Fruit fly (Drosophila melanogaster) whole organism, embryonic: Measurements from ENCODE around the gene Fnta.

Source experiments
- Awh ChIP-seq: fragments of 200-800 bp; sonication (Bioruptor generic); IDR thresholded peaks from 2 replicates; pipeline ENCODE4, ENCODE4 v1.3.6; 2022; ENCODE audit warnings: missing biosample characterization, missing genetic modification characterization
- CG10654 ChIP-seq: fragments of 200-800 bp; sonication (Bioruptor generic); optimal IDR thresholded peaks from 2 replicates; lab custom pipeline; 2016; ENCODE audit warnings: missing biosample characterization, missing genetic modification characterization
- CG11504 ChIP-seq: fragments of 200-800 bp; sonication (Bioruptor generic); optimal IDR thresholded peaks from 3 replicates; lab custom pipeline; 2019; ENCODE audit warnings: missing biosample characterization, mild to moderate bottlenecking, missing genetic modification characterization, moderate library complexity
- CG12391 ChIP-seq: fragments of 200-800 bp; sonication (Bioruptor generic); optimal IDR thresholded peaks from 3 replicates; lab custom pipeline; 2018; ENCODE audit warnings: missing biosample characterization, mild to moderate bottlenecking, missing genetic modification characterization, moderate library complexity
- CG12659 ChIP-seq: fragments of 200-800 bp; sonication (Bioruptor generic); optimal IDR thresholded peaks from 3 replicates; lab custom pipeline; 2017; ENCODE audit warnings: mild to moderate bottlenecking, missing biosample characterization, missing genetic modification reagents, missing genetic modification characterization
- CG12942 ChIP-seq: fragments of 200-800 bp; sonication (Bioruptor generic); optimal IDR thresholded peaks from 3 replicates; lab custom pipeline; 2016; ENCODE audit warnings: missing biosample characterization, missing genetic modification characterization
- CG15479 ChIP-seq: fragments of 200-800 bp; sonication (Bioruptor generic); optimal IDR thresholded peaks from 3 replicates; lab custom pipeline; 2019; ENCODE audit warnings: missing biosample characterization, mild to moderate bottlenecking, missing genetic modification characterization, moderate library complexity
- CG1603 ChIP-seq: fragments of 200-800 bp; sonication (Bioruptor generic); optimal IDR thresholded peaks from 2 replicates; lab custom pipeline; 2019; ENCODE audit warnings: missing biosample characterization, mild to moderate bottlenecking, missing genetic modification characterization, moderate library complexity
- CG1792 ChIP-seq: fragments of 200-800 bp; sonication (Bioruptor generic); optimal IDR thresholded peaks from 2 replicates; lab custom pipeline; 2016; ENCODE audit warnings: missing biosample characterization, missing genetic modification characterization
- CG2120 ChIP-seq: fragments of 200-800 bp; sonication (Bioruptor generic); optimal IDR thresholded peaks from 3 replicates; lab custom pipeline; 2016; ENCODE audit warnings: missing biosample characterization, missing genetic modification characterization
- CG30403 ChIP-seq: fragments of 200-800 bp; sonication (Bioruptor generic); optimal IDR thresholded peaks from 3 replicates; lab custom pipeline; 2016; ENCODE audit warnings: missing biosample characterization, missing genetic modification characterization
- CG31388 ChIP-seq: fragments of 200-800 bp; sonication (Bioruptor generic); optimal IDR thresholded peaks from 2 replicates; lab custom pipeline; 2016; ENCODE audit warnings: missing biosample characterization, missing genetic modification characterization
- CG34224 ChIP-seq: fragments of 200-800 bp; sonication (Bioruptor generic); IDR thresholded peaks from 3 replicates; pipeline ENCODE4 v1.3.6; 2022; ENCODE audit warnings: missing biosample characterization, missing genetic modification characterization; ENCODE audit not compliant: partially characterized antibody
- CG42726 ChIP-seq: fragments of 200-800 bp; sonication (Bioruptor generic); IDR thresholded peaks from 2 replicates; pipeline ENCODE4 v1.3.6; 2022; ENCODE audit warnings: missing biosample characterization, missing genetic modification characterization; ENCODE audit not compliant: partially characterized antibody
- CG7928 ChIP-seq: fragments of 200-800 bp; sonication (Bioruptor generic); optimal IDR thresholded peaks from 2 replicates; lab custom pipeline; 2017; ENCODE audit warnings: missing biosample characterization, mild to moderate bottlenecking, missing genetic modification characterization
- CG8924 ChIP-seq: fragments of 200-800 bp; optimal IDR thresholded peaks from 3 replicates; lab custom pipeline; 2019; ENCODE audit warnings: missing biosample characterization, mild to moderate bottlenecking, missing genetic modification characterization, moderate library complexity
- CG8944 ChIP-seq: fragments of 200-800 bp; sonication (Bioruptor generic); optimal IDR thresholded peaks from 3 replicates; lab custom pipeline; 2016; ENCODE audit warnings: missing biosample characterization, missing genetic modification characterization
- CoRest ChIP-seq: fragments of 200-800 bp; sonication (Bioruptor generic); optimal IDR thresholded peaks from 3 replicates; lab custom pipeline; 2018; ENCODE audit warnings: missing biosample characterization, mild to moderate bottlenecking, missing genetic modification characterization, moderate library complexity
- E2f2 ChIP-seq: fragments of 200-800 bp; sonication (Bioruptor generic); IDR thresholded peaks from 2 replicates; pipeline ENCODE4 v1.3.6; 2022; ENCODE audit warnings: missing biosample characterization, missing genetic modification characterization
- H2.0 ChIP-seq: fragments of 200-800 bp; sonication (Bioruptor generic); IDR thresholded peaks from 2 replicates; pipeline ENCODE4 v1.3.6; 2022; ENCODE audit warnings: missing biosample characterization, missing genetic modification characterization
- HHEX ChIP-seq: fragments of 200-800 bp; sonication (Bioruptor generic); optimal IDR thresholded peaks from 3 replicates; lab custom pipeline; 2017; ENCODE audit warnings: missing biosample characterization, mild to moderate bottlenecking, missing genetic modification characterization, missing genetic modification reagents
- HLH3B ChIP-seq: fragments of 200-800 bp; sonication (Bioruptor generic); IDR thresholded peaks from 2 replicates; pipeline ENCODE4 v1.3.6; 2022; ENCODE audit warnings: missing biosample characterization, missing genetic modification characterization
- Hmr ChIP-seq: fragments of 200-800 bp; sonication (Bioruptor generic); optimal IDR thresholded peaks from 3 replicates; lab custom pipeline; 2017; ENCODE audit warnings: mild to moderate bottlenecking, missing biosample characterization, missing genetic modification reagents, missing genetic modification characterization
- Hmx ChIP-seq: fragments of 200-800 bp; sonication (Bioruptor generic); optimal IDR thresholded peaks from 2 replicates; lab custom pipeline; 2016; ENCODE audit warnings: missing biosample characterization, missing genetic modification characterization
- Lim3 ChIP-seq: fragments of 200-800 bp; sonication (Bioruptor generic); IDR thresholded peaks from 2 replicates; pipeline ENCODE4 v1.3.6; 2022; ENCODE audit warnings: missing biosample characterization, missing genetic modification characterization
- MESR4 ChIP-seq: fragments of 200-800 bp; sonication (Bioruptor generic); optimal IDR thresholded peaks from 2 replicates; lab custom pipeline; 2018; ENCODE audit warnings: missing biosample characterization, mild to moderate bottlenecking, missing genetic modification characterization, moderate library complexity
- Med ChIP-seq: fragments of 200-800 bp; sonication (Bioruptor generic); peaks from one replicate; lab custom pipeline; 2016; ENCODE audit warnings: missing biosample characterization, missing genetic modification characterization, mild to moderate bottlenecking, inconsistent platforms, moderate library complexity
- Nf-YA ChIP-seq: fragments of 200-800 bp; sonication (Bioruptor generic); IDR thresholded peaks from 2 replicates; pipeline ENCODE4 v1.3.6; 2022; ENCODE audit warnings: missing biosample characterization, missing genetic modification characterization
- Oli ChIP-seq: fragments of 200-800 bp; sonication (Bioruptor generic); optimal IDR thresholded peaks from 2 replicates; lab custom pipeline; 2018; ENCODE audit warnings: missing biosample characterization, mild to moderate bottlenecking, missing genetic modification characterization, moderate library complexity
- Pdp1 ChIP-seq, 2 experiments: fragments of 200-800 bp; sonication (Bioruptor generic); optimal IDR thresholded peaks; 3 replicates each; lab custom pipeline; 2016; ENCODE audit warnings: missing biosample characterization in 2 of 2, missing genetic modification characterization in 2 of 2, mild to moderate bottlenecking in 1 of 2, moderate library complexity in 1 of 2
- Ptx1 ChIP-seq: fragments of 200-800 bp; sonication (Bioruptor generic); IDR thresholded peaks from 2 replicates; pipeline ENCODE4 v1.3.6; 2022; ENCODE audit warnings: missing biosample characterization, missing genetic modification characterization
- Scr ChIP-seq: fragments of 200-800 bp; sonication (Bioruptor generic); IDR thresholded peaks from 2 replicates; pipeline ENCODE4 v1.3.6; 2022; ENCODE audit warnings: missing biosample characterization, missing genetic modification characterization; ENCODE audit not compliant: partially characterized antibody
- Side ChIP-seq: fragments of 200-800 bp; sonication (Bioruptor generic); optimal IDR thresholded peaks from 2 replicates; lab custom pipeline; 2016; ENCODE audit warnings: missing biosample characterization, missing genetic modification characterization
- Stat92E ChIP-seq, 3 experiments: fragments of >200 bp in 2 of 3; fragments of 200-800 bp in 1 of 3; sonication (Bioruptor generic) in 1 of 3; optimal IDR thresholded peaks; 2 replicates each; lab custom pipeline; 2017 to 2019; ENCODE audit warnings: missing biosample characterization in 3 of 3, missing genetic modification characterization in 3 of 3, mild to moderate bottlenecking in 1 of 3, moderate library complexity in 1 of 3
- ab ChIP-seq: fragments of 200-800 bp; sonication (Bioruptor generic); optimal IDR thresholded peaks from 2 replicates; lab custom pipeline; 2016; ENCODE audit warnings: missing biosample characterization, missing genetic modification characterization
- ap ChIP-seq: fragments of 200-800 bp; sonication (Bioruptor generic); IDR thresholded peaks from 2 replicates; pipeline ENCODE4 v1.3.6; 2022; ENCODE audit warnings: missing biosample characterization, missing genetic modification characterization
- da ChIP-seq: fragments of 200-800 bp; sonication (Bioruptor generic); optimal IDR thresholded peaks from 2 replicates; lab custom pipeline; 2016; ENCODE audit warnings: missing biosample characterization, missing genetic modification characterization
- dm ChIP-seq: fragments of 200-800 bp; sonication (Bioruptor generic); optimal IDR thresholded peaks from 3 replicates; lab custom pipeline; 2016; ENCODE audit warnings: missing biosample characterization, missing genetic modification characterization
- h ChIP-seq: fragments of >200 bp; optimal IDR thresholded peaks from 2 replicates; lab custom pipeline; 2017
- hb ChIP-seq: fragments of 200-800 bp; sonication (Bioruptor generic); IDR thresholded peaks from 3 replicates; pipeline ENCODE4 v1.3.6; 2022; ENCODE audit warnings: missing biosample characterization, missing genetic modification characterization; ENCODE audit not compliant: partially characterized antibody
- maf-S ChIP-seq: fragments of 200-800 bp; sonication (Bioruptor generic); optimal IDR thresholded peaks from 2 replicates; lab custom pipeline; 2016; ENCODE audit warnings: missing biosample characterization, missing genetic modification characterization
- mld ChIP-seq: fragments of 200-800 bp; sonication (Bioruptor generic); IDR thresholded peaks from 3 replicates; pipeline ENCODE4 v1.3.6; 2022; ENCODE audit warnings: missing biosample characterization, missing genetic modification characterization; ENCODE audit not compliant: partially characterized antibody
- p53 ChIP-seq: fragments of 200-800 bp; sonication (Bioruptor generic); optimal IDR thresholded peaks from 2 replicates; lab custom pipeline; 2016; ENCODE audit warnings: missing biosample characterization, missing genetic modification characterization
- sna ChIP-seq: fragments of 200-800 bp; sonication (Bioruptor generic); IDR thresholded peaks from 2 replicates; pipeline ENCODE4 v1.3.6; 2022; ENCODE audit warnings: missing biosample characterization, missing genetic modification characterization; ENCODE audit not compliant: partially characterized antibody
- sr ChIP-seq: fragments of 200-800 bp; sonication (Bioruptor generic); IDR thresholded peaks from 3 replicates; pipeline ENCODE4 v1.3.6; 2022; ENCODE audit warnings: missing biosample characterization, missing genetic modification characterization
- tup ChIP-seq: fragments of 200-800 bp; sonication (Bioruptor generic); optimal IDR thresholded peaks from 2 replicates; lab custom pipeline; 2016; ENCODE audit warnings: missing biosample characterization, mild to moderate bottlenecking, missing genetic modification characterization, moderate library complexity
- z ChIP-seq: fragments of 200-800 bp; sonication (Bioruptor generic); IDR thresholded peaks from 3 replicates; pipeline ENCODE4 v1.3.6; 2022; ENCODE audit warnings: missing biosample characterization, missing genetic modification characterization
- zen2 ChIP-seq: fragments of 200-800 bp; sonication (Bioruptor generic); IDR thresholded peaks from 3 replicates; pipeline ENCODE4 v1.3.6; 2022; ENCODE audit warnings: missing biosample characterization, missing genetic modification characterization; ENCODE audit not compliant: partially characterized antibody
- zfh2 ChIP-seq: fragments of 200-800 bp; sonication (Bioruptor generic); optimal IDR thresholded peaks from 2 replicates; lab custom pipeline; 2016; ENCODE audit warnings: missing biosample characterization, missing genetic modification characterization

Gene Fnta

DNA sequence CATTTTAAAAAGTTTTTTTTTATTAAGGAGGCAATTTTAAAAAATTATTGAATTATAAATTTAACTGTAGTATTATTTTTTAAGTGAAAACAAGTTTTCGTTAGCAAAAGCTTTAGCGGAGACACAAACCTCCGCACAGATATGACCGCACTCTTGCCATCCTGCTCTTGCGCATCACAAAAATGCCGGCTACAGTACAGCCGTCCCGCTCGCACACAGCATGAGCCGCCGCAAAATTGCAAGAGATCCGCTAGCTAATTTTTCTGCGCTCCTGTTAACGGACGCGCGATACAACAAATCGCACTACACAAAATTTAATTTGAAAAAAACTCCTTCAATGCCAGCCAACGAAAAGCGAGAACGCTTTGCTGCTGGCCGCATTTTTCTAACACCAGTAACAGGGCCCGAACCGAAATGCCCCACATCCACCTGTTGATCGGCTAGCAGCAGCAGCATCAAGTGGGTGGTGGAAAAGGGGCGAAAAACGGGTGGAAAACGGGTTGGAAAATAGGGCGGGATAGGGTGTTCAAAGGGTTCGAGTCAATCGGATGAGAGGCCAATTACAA lies 20.4 kb downstream of the Fnta start (continued):
- TF ChIP-seq CG30403 (GFP tag; lab: Kevin White, UChicago) (peak; percentile 52), CG1603 (tag; lab: Kevin White, UChicago) (peak; percentile 45), CG7928 (GFP tag; lab: Kevin White, UChicago) (no peak), mld (peak; percentile 51; the same call in 1 of the 3 replicates), CG42726 (peak; percentile 74), Med (GFP tag; lab: Kevin White, UChicago) (peak; percentile 90), maf-S (GFP tag; lab: Kevin White, UChicago) (no peak), H2.0 (GFP tag; lab: Robert Waterston, UW) (peak; percentile 23; the same call in 1 of the 2 replicates), Stat92E (GFP tag; optimal IDR thresholded peaks at IDR 0.05; lab: Kevin White, UChicago) (peak in 1 of 3 experiments; percentile 91), Side (peak; percentile 26), Oli (tag; lab: Kevin White, UChicago) (peak; percentile 6), hb (GFP tag; lab: Robert Waterston, UW) (no peak), CG1792 (GFP tag; lab: Kevin White, UChicago) (no peak), CG31388 (GFP tag; lab: Kevin White, UChicago) (no peak), CG8924 (tag; lab: Kevin White, UChicago) (peak; percentile 63), Pdp1 (GFP tag; optimal IDR thresholded peaks at IDR 0.05; lab: Kevin White, UChicago) (peak in 1 of 2 experiments; percentile 33), CG15479 (GFP tag; lab: Kevin White, UChicago) (no peak), MESR4 (GFP tag; lab: Kevin White, UChicago) (no peak), Ptx1 (GFP tag; lab: Robert Waterston, UW) (0 out of 2 replicates have a peak, but pooled peaks have one; percentile 25), tup (GFP tag; lab: Kevin White, UChicago) (peak; percentile 19), da (no peak), CG2120 (GFP tag; lab: Kevin White, UChicago) (peak; percentile 58), zen2 (GFP tag; lab: Robert Waterston, UW) (no peak), Nf-YA (GFP tag; lab: Robert Waterston, UW) (peak; percentile 31; the same call in 1 of the 2 replicates), CG10654 (GFP tag; lab: Kevin White, UChicago) (no peak), dm (GFP tag; lab: Kevin White, UChicago) (peak; percentile 63), CG11504 (tag; lab: Kevin White, UChicago) (peak; percentile 75), Hmx (GFP tag; lab: Kevin White, UChicago) (no peak), z (GFP tag; lab: Robert Waterston, UW) (peak; percentile 53; the same call in 1 of the 3 replicates), p53 (no peak), HHEX (GFP tag; lab: Kevin White, UChicago) (no peak), CG12659 (GFP tag; lab: Kevin White, UChicago) (peak; percentile 71), h (lab: Kevin White, UChicago) (no peak), CoRest (peak; percentile 68), ab (GFP tag; lab: Kevin White, UChicago) (no peak), Scr (GFP tag; lab: Robert Waterston, UW) (peak; percentile 51), ap (GFP tag; lab: Robert Waterston, UW) (no peak), sna (GFP tag; lab: Robert Waterston, UW) (0 out of 2 replicates have a peak, but pooled peaks have one; percentile 53), CG12391 (peak; percentile 69), HLH3B (GFP tag; lab: Robert Waterston, UW) (no peak), Awh (no peak), Lim3 (GFP tag; lab: Robert Waterston, UW) (no peak), CG34224 (GFP tag; lab: Robert Waterston, UW) (peak; percentile 40), Hmr (GFP tag; lab: Kevin White, UChicago) (peak; percentile 95), CG12942 (GFP tag; lab: Kevin White, UChicago) (peak; percentile 1), zfh2 (GFP tag; lab: Kevin White, UChicago) (peak; percentile 12), E2f2 (peak; percentile 54), CG8944 (no peak), sr (GFP tag; lab: Robert Waterston, UW) (no peak)
